Worm (Caenorhabditis elegans): ENCODE data around the gene C15H7.4.

ce11 chrIII:9704606-9704938 is 48.9 kb upstream of the C15H7.4 start:
- TF ChIP-seq lsy-2 (tag; optimal IDR thresholded peaks at IDR 0.05) (no peak), efl-3 (GFP tag; optimal IDR thresholded peaks at IDR 0.05) (no peak), snpc-4 (tag; optimal IDR thresholded peaks at IDR 0.05) (no peak), lin-39 (tag; optimal IDR thresholded peaks at IDR 0.05) (no peak), nhr-12 (tag; optimal IDR thresholded peaks at IDR 0.05) (no peak), skn-1 (tag; optimal IDR thresholded peaks at IDR 0.05) (no peak), ama-1 (optimal IDR thresholded peaks at IDR 0.05) (no peak), egl-27 (tag; optimal IDR thresholded peaks at IDR 0.05) (no peak), nhr-28 (tag; optimal IDR thresholded peaks at IDR 0.05) (no peak), ztf-11 (tag; optimal IDR thresholded peaks at IDR 0.05) (no peak), aly-2 (tag; optimal IDR thresholded peaks at IDR 0.05) (no peak)
